Fruit fly (Drosophila melanogaster) whole organism, embryonic: Measurements from ENCODE around the gene CG34149.

Experiments used
- Bdp1 ChIP-seq: fragments of 200-800 bp; sonication (Bioruptor generic); optimal IDR thresholded peaks from 3 replicates; lab custom pipeline; 2016; ENCODE audit warnings: missing biosample characterization, missing genetic modification characterization
- Bgb ChIP-seq: fragments of 200-800 bp; sonication (Bioruptor generic); IDR thresholded peaks from 2 replicates; pipeline ENCODE4 v1.3.6; 2022; ENCODE audit warnings: missing biosample characterization, missing genetic modification characterization; ENCODE audit not compliant: partially characterized antibody
- CG10209 ChIP-seq: fragments of 200-800 bp; sonication (Bioruptor generic); optimal IDR thresholded peaks from 3 replicates; lab custom pipeline; 2017; ENCODE audit warnings: missing biosample characterization, mild to moderate bottlenecking, missing genetic modification characterization, missing genetic modification reagents
- CG11456 ChIP-seq: fragments of 200-800 bp; sonication (Bioruptor generic); IDR thresholded peaks from 3 replicates; pipeline ENCODE4 v1.3.6; 2022; ENCODE audit warnings: missing biosample characterization, missing genetic modification characterization
- CG11504 ChIP-seq: fragments of 200-800 bp; sonication (Bioruptor generic); optimal IDR thresholded peaks from 3 replicates; lab custom pipeline; 2019; ENCODE audit warnings: missing biosample characterization, mild to moderate bottlenecking, missing genetic modification characterization, moderate library complexity
- CG13424 ChIP-seq: fragments of 200-800 bp; sonication (Bioruptor generic); optimal IDR thresholded peaks from 2 replicates; lab custom pipeline; 2019; ENCODE audit warnings: missing biosample characterization, mild to moderate bottlenecking, missing genetic modification characterization, moderate library complexity
- CG17359 ChIP-seq: fragments of 200-800 bp; sonication (Bioruptor generic); optimal IDR thresholded peaks from 3 replicates; lab custom pipeline; 2018; ENCODE audit warnings: missing biosample characterization, mild to moderate bottlenecking, missing genetic modification characterization, moderate library complexity
- CG17361 ChIP-seq: fragments of 200-800 bp; sonication (Bioruptor generic); IDR thresholded peaks from 3 replicates; pipeline ENCODE4 v1.3.6; 2022; ENCODE audit warnings: missing biosample characterization, missing genetic modification characterization
- CG17568 ChIP-seq: fragments of 200-800 bp; sonication (Bioruptor generic); optimal IDR thresholded peaks from 2 replicates; lab custom pipeline; 2018; ENCODE audit warnings: missing biosample characterization, mild to moderate bottlenecking, missing genetic modification characterization, moderate library complexity
- CG1792 ChIP-seq: fragments of 200-800 bp; sonication (Bioruptor generic); optimal IDR thresholded peaks from 2 replicates; lab custom pipeline; 2016; ENCODE audit warnings: missing biosample characterization, missing genetic modification characterization
- CG2199 ChIP-seq: fragments of 200-800 bp; sonication (Bioruptor generic); IDR thresholded peaks from 3 replicates; pipeline ENCODE4 v1.3.6; 2022; ENCODE audit warnings: missing biosample characterization, missing genetic modification characterization
- CG31365 ChIP-seq: fragments of 200-800 bp; sonication (Bioruptor generic); optimal IDR thresholded peaks from 2 replicates; lab custom pipeline; 2018; ENCODE audit warnings: missing biosample characterization, mild to moderate bottlenecking, missing genetic modification characterization
- CG4282 ChIP-seq: fragments of 200-800 bp; sonication (Bioruptor generic); optimal IDR thresholded peaks from 2 replicates; lab custom pipeline; 2016; ENCODE audit warnings: missing biosample characterization, missing genetic modification characterization
- CG6272 ChIP-seq: fragments of 200-800 bp; sonication (Bioruptor generic); IDR thresholded peaks from 2 replicates; pipeline ENCODE4 v1.3.6; 2022; ENCODE audit warnings: missing biosample characterization, missing genetic modification characterization
- CG6689 ChIP-seq: fragments of 200-800 bp; sonication (Bioruptor generic); IDR thresholded peaks from 2 replicates; pipeline ENCODE4 v1.3.6; 2022; ENCODE audit warnings: missing biosample characterization, missing genetic modification characterization
- CG7928 ChIP-seq: fragments of 200-800 bp; sonication (Bioruptor generic); optimal IDR thresholded peaks from 2 replicates; lab custom pipeline; 2017; ENCODE audit warnings: missing biosample characterization, mild to moderate bottlenecking, missing genetic modification characterization
- CG8359 ChIP-seq: fragments of 200-800 bp; sonication (Bioruptor generic); optimal IDR thresholded peaks from 2 replicates; lab custom pipeline; 2017; ENCODE audit warnings: missing biosample characterization, mild to moderate bottlenecking, missing genetic modification characterization, borderline replicate concordance
- CG8478 ChIP-seq: fragments of >200 bp; optimal IDR thresholded peaks from 2 replicates; lab custom pipeline; 2018
- CG8924 ChIP-seq: fragments of 200-800 bp; optimal IDR thresholded peaks from 3 replicates; lab custom pipeline; 2019; ENCODE audit warnings: missing biosample characterization, mild to moderate bottlenecking, missing genetic modification characterization, moderate library complexity
- CrebB ChIP-seq: fragments of 200-800 bp; sonication (Bioruptor generic); optimal IDR thresholded peaks from 3 replicates; lab custom pipeline; 2018; ENCODE audit warnings: missing biosample characterization, mild to moderate bottlenecking, missing genetic modification characterization
- Eip74EF ChIP-seq, 2 experiments: fragments of 200-800 bp in 1 of 2; fragments of >200 bp in 1 of 2; sonication (Bioruptor generic) in 1 of 2; optimal IDR thresholded peaks; 2 replicates each; lab custom pipeline; 2017 to 2019; ENCODE audit warnings: missing biosample characterization in 2 of 2, missing genetic modification characterization in 2 of 2, mild to moderate bottlenecking in 1 of 2, moderate library complexity in 1 of 2
- Elba2 ChIP-seq: fragments of 200-800 bp; sonication (Bioruptor generic); optimal IDR thresholded peaks from 3 replicates; lab custom pipeline; 2016; ENCODE audit warnings: missing biosample characterization, missing genetic modification characterization
- Hand ChIP-seq: fragments of 200-800 bp; sonication (Bioruptor generic); optimal IDR thresholded peaks from 2 replicates; lab custom pipeline; 2017; ENCODE audit warnings: mild to moderate bottlenecking, missing biosample characterization, missing genetic modification reagents, missing genetic modification characterization
- Hr78 ChIP-seq, 2 experiments: fragments of 200-800 bp in 1 of 2; fragments of >200 bp in 1 of 2; sonication (Bioruptor generic) in 1 of 2; optimal IDR thresholded peaks; 2 replicates each; lab custom pipeline; 2017 to 2019; ENCODE audit warnings: missing biosample characterization in 2 of 2, missing genetic modification characterization in 2 of 2, mild to moderate bottlenecking in 1 of 2, moderate library complexity in 1 of 2
- Lhr ChIP-seq: fragments of 200-800 bp; sonication (Bioruptor generic); optimal IDR thresholded peaks from 3 replicates; lab custom pipeline; 2017; ENCODE audit warnings: mild to moderate bottlenecking, missing biosample characterization, missing genetic modification reagents, missing genetic modification characterization
- MTF-1 ChIP-seq: fragments of 200-800 bp; sonication (Bioruptor generic); optimal IDR thresholded peaks from 2 replicates; lab custom pipeline; 2018; ENCODE audit warnings: missing biosample characterization, mild to moderate bottlenecking, missing genetic modification characterization, borderline replicate concordance
- Max ChIP-seq: fragments of 200-800 bp; sonication (Bioruptor generic); optimal IDR thresholded peaks from 2 replicates; lab custom pipeline; 2016; ENCODE audit warnings: missing biosample characterization, mild to moderate bottlenecking, missing genetic modification characterization
- Oaz ChIP-seq: fragments of 200-800 bp; sonication (Bioruptor generic); IDR thresholded peaks from 2 replicates; pipeline ENCODE4 v1.3.6; 2022; ENCODE audit warnings: missing biosample characterization, missing genetic modification characterization
- Sin3A ChIP-seq: fragments of >200 bp; optimal IDR thresholded peaks from 2 replicates; lab custom pipeline; 2018
- Stat92E ChIP-seq, 3 experiments: fragments of >200 bp in 2 of 3; fragments of 200-800 bp in 1 of 3; sonication (Bioruptor generic) in 1 of 3; optimal IDR thresholded peaks; 2 replicates each; lab custom pipeline; 2017 to 2019; ENCODE audit warnings: missing biosample characterization in 3 of 3, missing genetic modification characterization in 3 of 3, mild to moderate bottlenecking in 1 of 3, moderate library complexity in 1 of 3
- Trl ChIP-seq, 3 experiments: fragments of >200 bp in 2 of 3; fragments of 200-800 bp in 1 of 3; sonication (Bioruptor generic) in 1 of 3; optimal IDR thresholded peaks; 2 replicates in 1 of 3; 3 replicates in 2 of 3; lab custom pipeline; 2016 to 2017; ENCODE audit warnings: missing biosample characterization in 1 of 3, missing genetic modification characterization in 1 of 3
- ab ChIP-seq: fragments of 200-800 bp; sonication (Bioruptor generic); optimal IDR thresholded peaks from 2 replicates; lab custom pipeline; 2016; ENCODE audit warnings: missing biosample characterization, missing genetic modification characterization
- ato ChIP-seq: fragments of 200-800 bp; sonication (Bioruptor generic); IDR thresholded peaks from 2 replicates; pipeline ENCODE4 v1.3.6; 2022; ENCODE audit warnings: missing biosample characterization, missing genetic modification characterization; ENCODE audit not compliant: partially characterized antibody
- bigmax ChIP-seq: fragments of 200-800 bp; sonication (Bioruptor generic); optimal IDR thresholded peaks from 2 replicates; lab custom pipeline; 2018; ENCODE audit warnings: missing biosample characterization, mild to moderate bottlenecking, missing genetic modification characterization
- croc ChIP-seq: fragments of 200-800 bp; sonication (Bioruptor generic); conservative IDR thresholded peaks from 3 replicates; pipeline ENCODE4 v1.3.6; 2022; ENCODE audit warnings: missing biosample characterization, missing genetic modification characterization
- crol ChIP-seq: fragments of 200-800 bp; sonication (Bioruptor generic); IDR thresholded peaks from 2 replicates; pipeline ENCODE4 v1.3.6; 2022; ENCODE audit warnings: missing biosample characterization, missing genetic modification characterization
- disco-r ChIP-seq: fragments of 200-800 bp; sonication (Bioruptor generic); optimal IDR thresholded peaks from 2 replicates; lab custom pipeline; 2016; ENCODE audit warnings: missing biosample characterization, missing genetic modification characterization
- dmrt99B ChIP-seq: fragments of 200-800 bp; sonication (Bioruptor generic); optimal IDR thresholded peaks from 2 replicates; lab custom pipeline; 2018; ENCODE audit warnings: missing biosample characterization, mild to moderate bottlenecking, missing genetic modification characterization, moderate library complexity
- emc ChIP-seq: fragments of 200-800 bp; sonication (Bioruptor generic); optimal IDR thresholded peaks from 2 replicates; lab custom pipeline; 2016; ENCODE audit warnings: missing biosample characterization, missing genetic modification characterization
- esg ChIP-seq: fragments of 200-800 bp; sonication (Bioruptor generic); conservative IDR thresholded peaks from 2 replicates; pipeline ENCODE4 v1.3.6; 2022; ENCODE audit warnings: missing biosample characterization, missing genetic modification characterization
- exex ChIP-seq: fragments of 200-800 bp; sonication (Bioruptor generic); optimal IDR thresholded peaks from 4 replicates; lab custom pipeline; 2018; ENCODE audit warnings: missing biosample characterization, mild to moderate bottlenecking, missing genetic modification characterization, moderate library complexity
- kah ChIP-seq: fragments of 200-800 bp; sonication (Bioruptor generic); optimal IDR thresholded peaks from 2 replicates; lab custom pipeline; 2018; ENCODE audit warnings: missing biosample characterization, mild to moderate bottlenecking, missing genetic modification characterization
- lab ChIP-seq: fragments of 200-800 bp; sonication (Bioruptor generic); optimal IDR thresholded peaks from 3 replicates; lab custom pipeline; 2017; ENCODE audit warnings: missing biosample characterization, missing genetic modification characterization, mild to moderate bottlenecking, moderate library complexity, missing genetic modification reagents
- p53 ChIP-seq: fragments of 200-800 bp; sonication (Bioruptor generic); optimal IDR thresholded peaks from 2 replicates; lab custom pipeline; 2016; ENCODE audit warnings: missing biosample characterization, missing genetic modification characterization
- pho ChIP-seq: fragments of 200-800 bp; sonication (Bioruptor generic); optimal IDR thresholded peaks from 2 replicates; lab custom pipeline; 2016; ENCODE audit warnings: missing biosample characterization, missing genetic modification characterization
- ro ChIP-seq: fragments of 200-800 bp; sonication (Bioruptor generic); IDR thresholded peaks from 2 replicates; pipeline ENCODE4 v1.3.6; 2022; ENCODE audit warnings: missing biosample characterization, missing genetic modification characterization
- stc ChIP-seq: fragments of 200-800 bp; sonication (Bioruptor generic); IDR thresholded peaks from 2 replicates; pipeline ENCODE4 v1.3.6; 2022; ENCODE audit warnings: missing biosample characterization, missing genetic modification characterization
- unpg ChIP-seq: fragments of 200-800 bp; sonication (Bioruptor generic); optimal IDR thresholded peaks from 3 replicates; lab custom pipeline; 2018; ENCODE audit warnings: missing biosample characterization, mild to moderate bottlenecking, missing genetic modification characterization, moderate library complexity
- vnd ChIP-seq: fragments of 200-800 bp; sonication (Bioruptor generic); IDR thresholded peaks from 3 replicates; pipeline ENCODE4 v1.3.6; 2022; ENCODE audit warnings: missing biosample characterization, missing genetic modification characterization; ENCODE audit not compliant: partially characterized antibody

Gene CG34149

DNA sequence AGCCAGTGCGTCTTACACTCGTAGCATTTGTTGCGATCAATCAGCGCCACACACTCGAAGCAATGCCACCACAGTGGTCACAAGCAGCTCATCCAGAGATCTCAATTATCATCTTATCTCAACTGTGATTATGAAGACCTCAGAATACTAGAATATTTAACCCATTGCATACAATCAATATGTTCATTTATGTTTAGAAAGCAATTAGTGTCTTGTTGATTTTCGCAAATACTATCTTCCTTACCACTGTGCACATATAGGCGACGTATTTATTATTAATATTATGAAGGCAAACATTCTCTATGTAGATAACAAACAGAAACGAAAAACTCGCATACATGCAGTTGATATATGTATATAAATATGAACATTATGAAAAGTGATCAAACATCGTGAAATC is 21.1 kb upstream of the CG34149 start (continued):
- TF ChIP-seq CG11504 (tag; lab: Kevin White, UChicago) = peak; percentile 75
- TF ChIP-seq exex (tag; lab: Kevin White, UChicago) = peak; percentile 41
- TF ChIP-seq CG11456 (GFP tag; lab: Robert Waterston, UW) = 0 out of 3 replicates have a peak, but pooled peaks have one; percentile 35
- TF ChIP-seq Oaz (GFP tag; lab: Robert Waterston, UW) = no peak
- TF ChIP-seq bigmax (GFP tag; lab: Kevin White, UChicago) = no peak
- TF ChIP-seq Bgb (GFP tag; lab: Robert Waterston, UW) = no peak
- TF ChIP-seq CrebB (tag; lab: Kevin White, UChicago) = peak; percentile 42
- no peak for TF ChIP-seq CG4282 (GFP tag; lab: Kevin White, UChicago)
- 0 out of 2 replicates have a peak, but pooled peaks have one; percentile 40 for TF ChIP-seq ro (GFP tag; lab: Robert Waterston, UW)
- peak; percentile 72 for TF ChIP-seq CG8924 (tag; lab: Kevin White, UChicago)
- TF ChIP-seq Stat92E (GFP tag; optimal IDR thresholded peaks at IDR 0.05; lab: Kevin White, UChicago) = peak in 1 of 3 experiments; percentile 15
- TF ChIP-seq crol = no peak
- peak; percentile 48 for TF ChIP-seq croc (GFP tag; lab: Robert Waterston, UW)
- TF ChIP-seq stc (GFP tag; lab: Robert Waterston, UW) = peak; percentile 62
- TF ChIP-seq Hr78 (GFP tag; optimal IDR thresholded peaks at IDR 0.05; lab: Kevin White, UChicago) = peak in 1 of 2 experiments; percentile 34
- no peak for TF ChIP-seq pho
- TF ChIP-seq CG17359 (tag; lab: Kevin White, UChicago) = peak; percentile 90
- TF ChIP-seq vnd = no peak
- TF ChIP-seq CG31365 (tag; lab: Kevin White, UChicago) = peak; percentile 41
- TF ChIP-seq Elba2 = no peak
- peak; percentile 62 for TF ChIP-seq dmrt99B (tag; lab: Kevin White, UChicago)
- peak; percentile 32 for TF ChIP-seq kah (GFP tag; lab: Kevin White, UChicago)
- TF ChIP-seq unpg = peak; percentile 69
- peak; percentile 24; the same call in 1 of the 2 replicates for TF ChIP-seq esg
- peak in 1 of 2 experiments; percentile 52 for TF ChIP-seq Eip74EF (GFP tag; optimal IDR thresholded peaks at IDR 0.05; lab: Kevin White, UChicago)
- TF ChIP-seq Bdp1 = peak; percentile 75
- TF ChIP-seq Sin3A (lab: Kevin White, UChicago) = no peak
- peak; percentile 69 for TF ChIP-seq lab (GFP tag; lab: Kevin White, UChicago)
- peak; percentile 81 for TF ChIP-seq CG10209
- peak; percentile 83 for TF ChIP-seq CG17361 (GFP tag; lab: Robert Waterston, UW)
- no peak for TF ChIP-seq p53 (GFP tag; lab: Kevin White, UChicago)
- peak; percentile 73 for TF ChIP-seq CG1792 (GFP tag; lab: Kevin White, UChicago)
- peak; percentile 55 for TF ChIP-seq CG6272 (GFP tag; lab: Robert Waterston, UW)
- TF ChIP-seq CG7928 = no peak
- no peak for TF ChIP-seq emc
- peak; percentile 81 for TF ChIP-seq CG6689
- TF ChIP-seq ab (GFP tag; lab: Kevin White, UChicago) = no peak
- TF ChIP-seq CG17568 (GFP tag; lab: Kevin White, UChicago) = peak; percentile 74
- peak; percentile 44 for TF ChIP-seq MTF-1
- TF ChIP-seq CG13424 (tag; lab: Kevin White, UChicago) = peak; percentile 72
- TF ChIP-seq Max (GFP tag; lab: Kevin White, UChicago) = peak; percentile 77
- peak; percentile 73 for TF ChIP-seq Lhr (GFP tag; lab: Kevin White, UChicago)
- no peak for TF ChIP-seq ato (GFP tag; lab: Robert Waterston, UW)
- TF ChIP-seq Trl (optimal IDR thresholded peaks at IDR 0.05; lab: Kevin White, UChicago) = no peak
- peak; percentile 76 for TF ChIP-seq Trl (GFP tag; optimal IDR thresholded peaks at IDR 0.05; lab: Kevin White, UChicago)
- peak; percentile 61 for TF ChIP-seq CG8359 (GFP tag; lab: Kevin White, UChicago)
- TF ChIP-seq CG2199 (GFP tag; lab: Robert Waterston, UW) = peak; percentile 91; the same call in 2 of the 3 replicates
- TF ChIP-seq Hand (GFP tag; lab: Kevin White, UChicago) = no peak
- TF ChIP-seq disco-r = no peak
- no peak for TF ChIP-seq CG8478
